Worm (Caenorhabditis elegans) whole organism, L4 larva: ENCODE data around the gene srx-14.

ENCODE experiments used
- D1046.2 ChIP-seq: fragments of 200-800 bp; sonication (Bioruptor generic); IDR thresholded peaks from 2 replicates; pipeline ENCODE4 v1.3.6; 2022; ENCODE audit warnings: missing genetic modification characterization, missing compliant biosample characterization
- F10B5.3 ChIP-seq: sonication (generic microtip); optimal IDR thresholded peaks from 2 replicates; lab custom pipeline; 2016; ENCODE audit warnings: mild to moderate bottlenecking, missing genetic modification characterization, missing compliant biosample characterization
- F26F4.8 ChIP-seq: fragments of 200-800 bp; sonication (Bioruptor generic); conservative IDR thresholded peaks from 2 replicates; pipeline ENCODE4 v1.3.6; 2022; ENCODE audit warnings: missing genetic modification characterization, missing compliant biosample characterization
- F44E2.7 ChIP-seq: fragments of 200-800 bp; sonication (Bioruptor generic); IDR thresholded peaks from 2 replicates; pipeline ENCODE4 v2.1.2; 2022; ENCODE audit warnings: missing genetic modification characterization, missing compliant biosample characterization
- R02D3.7 ChIP-seq: fragments of 150-350 bp; sonication (generic microtip); optimal IDR thresholded peaks from 3 replicates; lab custom pipeline; 2014; ENCODE audit warnings: missing biosample characterization, missing genetic modification characterization
- ZK337.2 ChIP-seq: fragments of 200-800 bp; sonication (Bioruptor generic); IDR thresholded peaks from 2 replicates; pipeline ENCODE4 v1.3.6; 2022; ENCODE audit warnings: missing genetic modification reagents, missing genetic modification characterization, missing compliant biosample characterization
- aha-1 ChIP-seq: fragments of 150-350 bp; peaks from one replicate; lab custom pipeline; 2014; ENCODE audit warnings: missing biosample characterization, missing genetic modification characterization
- aly-2 ChIP-seq: sonication (generic microtip); optimal IDR thresholded peaks from 2 replicates; lab custom pipeline; 2018; ENCODE audit warnings: missing biosample characterization, missing genetic modification characterization
- ama-1 ChIP-seq: fragments of 150-350 bp; optimal IDR thresholded peaks from 2 replicates; lab custom pipeline; 2014; ENCODE audit warnings: inconsistent platforms, mixed read lengths
- cey-2 ChIP-seq: sonication (generic microtip); optimal IDR thresholded peaks from 3 replicates; lab custom pipeline; 2017; ENCODE audit warnings: missing genetic modification characterization, mild to moderate bottlenecking, missing compliant biosample characterization, antibody characterized with exemption, borderline replicate concordance; ENCODE audit not compliant: insufficient read depth
- ctbp-1 ChIP-seq: fragments of 200-800 bp; sonication (Bioruptor generic); IDR thresholded peaks from 2 replicates; pipeline ENCODE4 v1.3.6; 2022; ENCODE audit warnings: missing genetic modification reagents, missing genetic modification characterization, missing compliant biosample characterization
- dmd-6 ChIP-seq: fragments of 200-800 bp; sonication (Bioruptor generic); IDR thresholded peaks from 2 replicates; pipeline ENCODE4 v1.3.6; 2022; ENCODE audit warnings: missing genetic modification reagents, missing genetic modification characterization, missing compliant biosample characterization
- dpl-1 ChIP-seq: fragments of 150-350 bp; optimal IDR thresholded peaks from 2 replicates; lab custom pipeline; 2014; ENCODE audit warnings: missing biosample characterization, missing genetic modification reagents, missing genetic modification characterization
- duxl-1 ChIP-seq: sonication (generic microtip); optimal IDR thresholded peaks from 2 replicates; lab custom pipeline; 2016; ENCODE audit warnings: mild to moderate bottlenecking, missing genetic modification characterization, moderate library complexity, missing compliant biosample characterization; ENCODE audit not compliant: poor library complexity
- egl-43 ChIP-seq: fragments of 200-800 bp; sonication (Bioruptor generic); IDR thresholded peaks from 2 replicates; pipeline ENCODE4 v1.3.6; 2022; ENCODE audit warnings: missing genetic modification reagents, missing genetic modification characterization, missing compliant biosample characterization
- fkh-10 ChIP-seq: fragments of 150-350 bp; optimal IDR thresholded peaks from 2 replicates; lab custom pipeline; 2014; ENCODE audit warnings: missing biosample characterization, missing genetic modification reagents, missing genetic modification characterization
- lim-7 ChIP-seq: fragments of 200-800 bp; sonication (Bioruptor generic); IDR thresholded peaks from 2 replicates; pipeline ENCODE4 v1.3.6; 2022; ENCODE audit warnings: missing genetic modification characterization, missing compliant biosample characterization
- lin-38 ChIP-seq: fragments of 200-800 bp; sonication (Bioruptor generic); IDR thresholded peaks from 2 replicates; pipeline ENCODE4 v1.3.6; 2022; ENCODE audit warnings: missing genetic modification reagents, missing genetic modification characterization, missing compliant biosample characterization
- lsy-2 ChIP-seq, 2 experiments: fragments of 150-350 bp in 1 of 2; sonication (generic microtip) in 1 of 2; optimal IDR thresholded peaks; 2 replicates each; lab custom pipeline; 2014 to 2017; ENCODE audit warnings: missing biosample characterization in 2 of 2, missing genetic modification characterization in 2 of 2
- mep-1 ChIP-seq: fragments of 150-350 bp; sonication (generic microtip); optimal IDR thresholded peaks from 3 replicates; lab custom pipeline; 2014; ENCODE audit warnings: missing biosample characterization, missing genetic modification characterization
- mes-2 ChIP-seq: sonication (generic microtip); optimal IDR thresholded peaks from 2 replicates; lab custom pipeline; 2016; ENCODE audit warnings: missing genotype, mild to moderate bottlenecking, missing genetic modification characterization, missing compliant biosample characterization; ENCODE audit not compliant: poor library complexity, severe bottlenecking
- mxl-2 ChIP-seq: fragments of 200-800 bp; sonication (Bioruptor generic); conservative IDR thresholded peaks from 2 replicates; pipeline ENCODE4 v1.3.6; 2022; ENCODE audit warnings: missing genetic modification reagents, missing genetic modification characterization, missing compliant biosample characterization
- nhr-25 ChIP-seq: sonication (generic microtip); optimal IDR thresholded peaks from 2 replicates; lab custom pipeline; 2017; ENCODE audit warnings: missing genetic modification characterization, mild to moderate bottlenecking, missing compliant biosample characterization, antibody characterized with exemption, moderate library complexity, borderline replicate concordance; ENCODE audit not compliant: insufficient read depth
- nhr-42 ChIP-seq: fragments of 200-800 bp; sonication (Bioruptor generic); IDR thresholded peaks from 2 replicates; pipeline ENCODE4 v1.3.6; 2022; ENCODE audit warnings: missing genetic modification characterization, missing compliant biosample characterization
- php-3 ChIP-seq: fragments of 200-800 bp; sonication (Bioruptor generic); IDR thresholded peaks from 2 replicates; pipeline ENCODE4 v1.3.6; 2022; ENCODE audit warnings: missing genetic modification reagents, missing genetic modification characterization, missing compliant biosample characterization
- set-16 ChIP-seq: fragments of 200-800 bp; sonication (Bioruptor generic); IDR thresholded peaks from 2 replicates; pipeline ENCODE4 v1.3.6; 2022; ENCODE audit warnings: missing genetic modification reagents, missing genetic modification characterization, missing compliant biosample characterization
- snpc-4 ChIP-seq: fragments of 150-350 bp; optimal IDR thresholded peaks from 2 replicates; lab custom pipeline; 2014; ENCODE audit warnings: missing biosample characterization, missing genetic modification characterization
- spr-1 ChIP-seq: sonication (generic microtip); optimal IDR thresholded peaks from 2 replicates; lab custom pipeline; 2016; ENCODE audit warnings: mild to moderate bottlenecking, missing genetic modification characterization, missing compliant biosample characterization
- tra-1 ChIP-seq: fragments of 200-800 bp; sonication (Bioruptor generic); IDR thresholded peaks from 2 replicates; pipeline ENCODE4 v1.3.6; 2022; ENCODE audit warnings: missing genetic modification reagents, missing genetic modification characterization, missing compliant biosample characterization
- unc-62 ChIP-seq, 3 experiments: fragments of 150-350 bp in 1 of 3; sonication (generic microtip); optimal IDR thresholded peaks in 2 of 3; peaks in 1 of 3; 1 replicate in 1 of 3; 2 replicates in 2 of 3; lab custom pipeline; 2014 to 2017; ENCODE audit warnings: missing biosample characterization in 3 of 3, missing genetic modification characterization in 3 of 3, missing genetic modification reagents in 3 of 3, missing genotype in 1 of 3
- zag-1 ChIP-seq: fragments of 150-350 bp; optimal IDR thresholded peaks from 2 replicates; lab custom pipeline; 2014; ENCODE audit warnings: missing biosample characterization, missing genetic modification characterization
- zip-11 ChIP-seq: fragments of 200-800 bp; sonication (Bioruptor generic); IDR thresholded peaks from 2 replicates; pipeline ENCODE4 v1.3.6; 2022; ENCODE audit warnings: missing genetic modification characterization, missing compliant biosample characterization

Gene srx-14

DNA sequence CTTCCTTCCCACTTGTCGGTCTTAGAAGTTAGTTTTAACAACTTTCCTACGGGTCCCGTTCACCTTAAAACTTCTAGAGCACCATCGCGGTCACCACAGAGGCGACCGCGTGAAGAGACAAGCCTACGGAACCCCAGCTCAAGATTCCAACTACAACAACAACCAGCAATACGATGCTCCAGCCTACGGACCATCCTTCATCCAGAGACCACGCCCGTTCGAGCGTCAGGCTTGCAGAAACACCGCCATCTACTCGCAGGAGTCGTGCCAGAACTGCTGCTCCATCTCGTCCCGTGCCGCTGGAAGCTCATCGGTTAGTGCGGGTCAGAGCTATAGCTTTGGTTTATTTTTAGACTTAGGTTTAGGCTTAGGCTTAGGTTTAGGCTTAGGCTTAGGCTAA lies 14.3 kb upstream of the srx-14 start:
- 0 out of 2 replicates have a peak, but pooled peaks have one; percentile 9 for TF ChIP-seq php-3 (GFP tag; lab: Robert Waterston, UW)
- no peak for TF ChIP-seq zip-11
- 0 out of 2 replicates have a peak, but pooled peaks have one; percentile 25 for TF ChIP-seq lim-7 (GFP tag; lab: Robert Waterston, UW)
- peak; percentile 56; the same call in 1 of the 2 replicates for TF ChIP-seq set-16 (GFP tag; lab: Robert Waterston, UW)
- no peak for TF ChIP-seq spr-1 (tag; lab: Kevin White, UChicago)
- 0 out of 2 replicates have a peak, but pooled peaks have one; percentile 12 for TF ChIP-seq F44E2.7 (GFP tag; lab: Robert Waterston, UW)
- TF ChIP-seq dpl-1 (GFP tag; lab: Kevin White, UChicago), result no peak
- peak in 1 of 2 experiments; percentile 4 for TF ChIP-seq unc-62 (GFP tag; optimal IDR thresholded peaks at IDR 0.05 in 1 of 2; lab: Kevin White, UChicago)
- no peak for TF ChIP-seq unc-62 (tag; optimal IDR thresholded peaks at IDR 0.05; lab: Kevin White, UChicago)

ce11 chrIV:1126490-1126889 lies 13.0 kb upstream of the srx-14 start, which contains the start of gene perm-2:
perm-2 (plus strand) TSS chrIV:1126790.
- TF ChIP-seq F26F4.8 (GFP tag; lab: Robert Waterston, UW) (no peak), mep-1 (tag; lab: Kevin White, UChicago) (no peak), mxl-2 (GFP tag; lab: Robert Waterston, UW) (no peak), dmd-6 (GFP tag; lab: Robert Waterston, UW) (no peak), lin-38 (GFP tag; lab: Robert Waterston, UW) (no peak)

- no peak for TF ChIP-seq F10B5.3 (tag; lab: Kevin White, UChicago)
- TF ChIP-seq tra-1, result no peak
- no peak for TF ChIP-seq nhr-25 (tag; lab: Kevin White, UChicago)
- TF ChIP-seq, all 104 proteins: peak for 0
Observed at ce11 chrIV:1124741-1125140, 11.2 kb upstream of the srx-14 start, which contains the start of gene perm-4. perm-4 (minus strand) TSS chrIV:1125107.

ce11 chrIV:1123357-1123756 lies 9.8 kb upstream of the srx-14 start:
- TF ChIP-seq cey-2 (tag; lab: Kevin White, UChicago) (no peak), set-16 (GFP tag; lab: Robert Waterston, UW) (peak; percentile 37; the same call in 1 of the 2 replicates)

DNA sequence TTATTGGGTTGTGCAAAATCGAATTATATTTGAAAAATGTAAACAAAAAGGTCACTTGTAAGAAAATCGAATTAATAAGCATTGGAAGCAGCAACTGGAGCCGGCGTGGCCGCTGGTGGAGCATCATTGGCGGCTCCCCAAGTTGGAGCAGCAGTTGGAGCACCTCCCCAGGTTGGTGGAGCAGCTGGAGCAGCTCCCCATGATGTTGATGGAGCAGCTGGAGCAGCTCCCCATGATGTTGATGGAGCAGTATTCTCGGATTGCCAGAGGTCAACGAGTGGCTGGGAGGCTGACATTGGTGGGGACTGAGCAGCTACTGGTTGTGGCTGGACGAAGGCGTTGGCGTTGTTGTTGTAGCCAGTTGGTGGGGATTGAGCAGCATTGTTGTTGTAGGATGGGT lies 8.0 kb upstream of the srx-14 start:
- TF ChIP-seq mes-2 (tag; lab: Kevin White, UChicago) (no peak), ama-1 (lab: Kevin White, UChicago) (no peak), egl-43 (0 out of 2 replicates have a peak, but pooled peaks have one; percentile 37), set-16 (GFP tag; lab: Robert Waterston, UW) (peak; percentile 91)

DNA sequence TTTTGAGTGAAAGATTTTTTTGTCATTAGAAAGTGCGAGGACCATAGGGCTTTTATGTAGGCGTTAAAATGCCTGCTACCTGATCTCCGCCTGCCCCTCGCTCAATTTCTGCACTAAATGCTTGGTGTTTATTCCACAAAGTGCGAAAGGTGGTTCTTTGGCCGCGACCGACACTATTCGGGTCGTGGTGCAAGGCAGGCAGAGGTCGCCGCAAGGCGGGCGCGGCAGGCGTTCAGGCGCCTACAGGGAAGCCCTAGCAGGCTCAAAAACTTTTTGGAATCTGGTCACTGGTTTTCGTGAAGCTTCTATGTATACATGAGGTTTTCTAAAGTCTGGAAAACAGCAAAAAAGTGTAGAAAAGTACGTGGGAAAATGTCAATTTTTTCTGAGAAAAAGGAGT lies 7.3 kb upstream of the srx-14 start:
- peak; percentile 61 for TF ChIP-seq set-16 (GFP tag; lab: Robert Waterston, UW)
- 0 out of 2 replicates have a peak, but pooled peaks have one; percentile 49 for TF ChIP-seq F26F4.8 (GFP tag; lab: Robert Waterston, UW)
- 0 out of 2 replicates have a peak, but pooled peaks have one; percentile 22 for TF ChIP-seq egl-43
- no peak for TF ChIP-seq ctbp-1 (GFP tag; lab: Robert Waterston, UW)
- TF ChIP-seq D1046.2, result peak; percentile 85; the same call in 1 of the 2 replicates

DNA sequence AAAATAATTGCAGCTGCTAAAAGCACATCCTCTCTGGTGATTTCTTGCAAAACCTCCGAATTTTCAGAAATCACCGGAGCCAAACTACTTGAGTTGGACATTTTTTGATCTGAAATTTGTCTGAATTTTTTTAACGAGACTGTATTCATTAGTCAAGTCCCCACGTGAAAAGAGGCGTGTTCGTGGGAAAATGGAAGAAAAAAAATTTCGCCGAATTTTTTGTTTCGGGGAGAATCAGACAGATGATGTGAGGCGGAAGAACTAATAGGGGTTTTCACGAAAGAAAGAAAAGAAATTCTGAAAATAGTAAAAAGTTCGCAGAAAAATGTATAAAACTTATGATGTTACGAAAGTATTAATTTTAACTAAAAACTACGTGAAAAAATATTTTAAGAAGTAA lies 5.0 kb upstream of the srx-14 start, which contains the start of gene srx-13:
Gene srx-13 (minus strand): TSS at position 101 of the 400 bp plus-strand sequence.
- no peak for TF ChIP-seq ZK337.2
- TF ChIP-seq duxl-1, result no peak
- no peak for TF ChIP-seq lsy-2 (tag; optimal IDR thresholded peaks at IDR 0.05; lab: Kevin White, UChicago)
- no peak for TF ChIP-seq fkh-10 (GFP tag; lab: Kevin White, UChicago)
- no peak for TF ChIP-seq nhr-42 (GFP tag; lab: Robert Waterston, UW)
- no peak for TF ChIP-seq lin-38 (GFP tag; lab: Robert Waterston, UW)
- TF ChIP-seq R02D3.7, result no peak
- no peak for TF ChIP-seq snpc-4 (tag; lab: Kevin White, UChicago)
- no peak for TF ChIP-seq D1046.2
- TF ChIP-seq aly-2, result no peak
- no peak for TF ChIP-seq zag-1 (tag; lab: Kevin White, UChicago)
- TF ChIP-seq aha-1 (tag; lab: Kevin White, UChicago), result no peak
